Worm (Caenorhabditis elegans) whole organism, L3 larva: ENCODE results near the gene dph-7.

Experiments used
- R02D3.7 ChIP-seq: fragments of 150-350 bp; optimal IDR thresholded peaks from 2 replicates; lab custom pipeline; 2014; ENCODE audit warnings: missing biosample characterization, missing genetic modification characterization
- ZK546.5 ChIP-seq: sonication (generic microtip); optimal IDR thresholded peaks from 2 replicates; lab custom pipeline; 2017; ENCODE audit warnings: missing biosample characterization, missing genetic modification characterization
- aly-2 ChIP-seq: fragments of 150-350 bp; optimal IDR thresholded peaks from 2 replicates; lab custom pipeline; 2014; ENCODE audit warnings: missing biosample characterization, missing genetic modification characterization
- ama-1 ChIP-seq: fragments of 150-350 bp; optimal IDR thresholded peaks from 2 replicates; lab custom pipeline; 2018
- ceh-16 ChIP-seq: sonication (generic microtip); optimal IDR thresholded peaks from 2 replicates; lab custom pipeline; 2017; ENCODE audit warnings: missing biosample characterization, missing genetic modification characterization
- ceh-28 ChIP-seq: fragments of 150-350 bp; optimal IDR thresholded peaks from 2 replicates; lab custom pipeline; 2014; ENCODE audit warnings: missing biosample characterization, missing genetic modification reagents, missing genetic modification characterization
- ceh-82 ChIP-seq: fragments of 150-350 bp; optimal IDR thresholded peaks from 2 replicates; lab custom pipeline; 2014; ENCODE audit warnings: missing biosample characterization, missing genetic modification characterization
- ceh-9 ChIP-seq: sonication (generic microtip); optimal IDR thresholded peaks from 2 replicates; lab custom pipeline; 2018; ENCODE audit warnings: missing biosample characterization, missing genetic modification characterization
- daf-12 ChIP-seq: fragments of 150-350 bp; optimal IDR thresholded peaks from 2 replicates; lab custom pipeline; 2014; ENCODE audit warnings: missing biosample characterization, missing genetic modification reagents, missing genetic modification characterization
- egl-27 ChIP-seq: sonication (generic microtip); optimal IDR thresholded peaks from 4 replicates; lab custom pipeline; 2017; ENCODE audit warnings: missing biosample characterization, missing genetic modification reagents, missing genetic modification characterization
- egl-5 ChIP-seq: fragments of 150-350 bp; optimal IDR thresholded peaks from 2 replicates; lab custom pipeline; 2017; ENCODE audit warnings: missing biosample characterization, missing genetic modification reagents, missing genetic modification characterization, inconsistent platforms
- elt-1 ChIP-seq: fragments of 150-350 bp; optimal IDR thresholded peaks from 2 replicates; lab custom pipeline; 2014; ENCODE audit warnings: missing biosample characterization, missing genetic modification characterization
- elt-2 ChIP-seq: sonication (generic microtip); optimal IDR thresholded peaks from 2 replicates; lab custom pipeline; 2016; ENCODE audit warnings: missing genetic modification reagents, mild to moderate bottlenecking, missing genetic modification characterization, missing compliant biosample characterization
- eor-1 ChIP-seq, 2 experiments: fragments of 150-350 bp; optimal IDR thresholded peaks; 2 replicates each; lab custom pipeline; 2014 to 2018; ENCODE audit warnings: missing biosample characterization in 2 of 2, missing genetic modification characterization in 2 of 2
- fkh-10 ChIP-seq: sonication (generic microtip); optimal IDR thresholded peaks from 2 replicates; lab custom pipeline; 2017; ENCODE audit warnings: missing biosample characterization, missing genetic modification reagents, missing genetic modification characterization
- fkh-2 ChIP-seq: fragments of 150-350 bp; optimal IDR thresholded peaks from 2 replicates; lab custom pipeline; 2014; ENCODE audit warnings: missing biosample characterization, missing genetic modification reagents, missing genetic modification characterization
- fos-1 ChIP-seq: fragments of 150-350 bp; optimal IDR thresholded peaks from 2 replicates; lab custom pipeline; 2014; ENCODE audit warnings: missing biosample characterization, missing genetic modification characterization
- hmg-11 ChIP-seq: sonication (generic microtip); optimal IDR thresholded peaks from 2 replicates; lab custom pipeline; 2016; ENCODE audit warnings: missing genetic modification characterization, missing compliant biosample characterization
- jun-1 ChIP-seq: fragments of 150-350 bp; optimal IDR thresholded peaks from 2 replicates; lab custom pipeline; 2014; ENCODE audit warnings: missing biosample characterization, missing genetic modification reagents, missing genetic modification characterization
- lin-15B ChIP-seq: fragments of 150-350 bp; optimal IDR thresholded peaks from 2 replicates; lab custom pipeline; 2014; ENCODE audit warnings: missing biosample characterization, missing genetic modification characterization
- lin-39 ChIP-seq: fragments of 150-350 bp; optimal IDR thresholded peaks from 2 replicates; lab custom pipeline; 2018; ENCODE audit warnings: missing biosample characterization, missing genetic modification reagents, missing genetic modification characterization
- lsy-12 ChIP-seq: sonication (generic microtip); optimal IDR thresholded peaks from 2 replicates; lab custom pipeline; 2016; ENCODE audit warnings: mild to moderate bottlenecking, missing genetic modification characterization, missing compliant biosample characterization
- mdl-1 ChIP-seq: fragments of 150-350 bp; optimal IDR thresholded peaks from 2 replicates; lab custom pipeline; 2014; ENCODE audit warnings: missing biosample characterization, missing genetic modification characterization
- mml-1 ChIP-seq: fragments of 150-350 bp; sonication (generic microtip); optimal IDR thresholded peaks from 3 replicates; lab custom pipeline; 2014; ENCODE audit warnings: missing biosample characterization, missing genetic modification characterization
- nfya-1 ChIP-seq: sonication (generic microtip); optimal IDR thresholded peaks from 2 replicates; lab custom pipeline; 2017; ENCODE audit warnings: missing genetic modification characterization, mild to moderate bottlenecking, missing compliant biosample characterization, antibody characterized with exemption, moderate library complexity; ENCODE audit not compliant: insufficient read depth
- nhr-11 ChIP-seq: fragments of 150-350 bp; optimal IDR thresholded peaks from 2 replicates; lab custom pipeline; 2014; ENCODE audit warnings: missing biosample characterization, missing genetic modification characterization
- nhr-12 ChIP-seq: fragments of 150-350 bp; optimal IDR thresholded peaks from 2 replicates; lab custom pipeline; 2014; ENCODE audit warnings: missing biosample characterization, missing genetic modification characterization
- nhr-23 ChIP-seq: fragments of 150-350 bp; optimal IDR thresholded peaks from 2 replicates; lab custom pipeline; 2014; ENCODE audit warnings: missing biosample characterization, missing genetic modification reagents, missing genetic modification characterization
- nhr-237 ChIP-seq: fragments of 150-350 bp; optimal IDR thresholded peaks from 2 replicates; lab custom pipeline; 2014; ENCODE audit warnings: missing biosample characterization, missing genetic modification characterization
- nhr-25 ChIP-seq: sonication (generic microtip); optimal IDR thresholded peaks from 2 replicates; lab custom pipeline; 2017; ENCODE audit warnings: missing biosample characterization, missing genetic modification characterization
- nhr-28 ChIP-seq: fragments of 150-350 bp; optimal IDR thresholded peaks from 2 replicates; lab custom pipeline; 2014; ENCODE audit warnings: missing biosample characterization, missing genetic modification characterization
- nhr-43 ChIP-seq: sonication (generic microtip); optimal IDR thresholded peaks from 2 replicates; lab custom pipeline; 2016; ENCODE audit warnings: mild to moderate bottlenecking, missing genetic modification characterization, missing compliant biosample characterization; ENCODE audit not compliant: poor library complexity, severe bottlenecking
- nhr-67 ChIP-seq: fragments of 150-350 bp; optimal IDR thresholded peaks from 2 replicates; lab custom pipeline; 2014; ENCODE audit warnings: missing biosample characterization, missing genetic modification characterization
- nhr-76 ChIP-seq: fragments of 150-350 bp; sonication (generic microtip); optimal IDR thresholded peaks from 5 replicates; lab custom pipeline; 2014; ENCODE audit warnings: missing biosample characterization, missing genetic modification characterization
- nhr-77 ChIP-seq: fragments of 150-350 bp; optimal IDR thresholded peaks from 2 replicates; lab custom pipeline; 2014; ENCODE audit warnings: missing biosample characterization, missing genetic modification characterization
- pha-4 ChIP-seq: fragments of 150-350 bp; optimal IDR thresholded peaks from 2 replicates; lab custom pipeline; 2014; ENCODE audit warnings: missing biosample characterization, missing genetic modification reagents, missing genetic modification characterization
- pqm-1 ChIP-seq: fragments of 150-350 bp; optimal IDR thresholded peaks from 2 replicates; lab custom pipeline; 2017; ENCODE audit warnings: missing biosample characterization, missing genetic modification characterization, inconsistent platforms
- sea-2 ChIP-seq: fragments of 150-350 bp; sonication (generic microtip); optimal IDR thresholded peaks from 4 replicates; lab custom pipeline; 2014; ENCODE audit warnings: missing biosample characterization, missing genetic modification reagents, missing genetic modification characterization
- skn-1 ChIP-seq: fragments of 150-350 bp; optimal IDR thresholded peaks from 2 replicates; lab custom pipeline; 2014; ENCODE audit warnings: missing biosample characterization, missing genetic modification characterization
- snpc-4 ChIP-seq: fragments of 150-350 bp; optimal IDR thresholded peaks from 2 replicates; lab custom pipeline; 2014; ENCODE audit warnings: missing biosample characterization, missing genetic modification characterization
- tbx-2 ChIP-seq: sonication (generic microtip); optimal IDR thresholded peaks from 2 replicates; lab custom pipeline; 2016; ENCODE audit warnings: mild to moderate bottlenecking, missing genetic modification characterization, missing compliant biosample characterization
- unc-39 ChIP-seq: sonication (generic microtip); optimal IDR thresholded peaks from 4 replicates; lab custom pipeline; 2017; ENCODE audit warnings: missing biosample characterization, missing genetic modification characterization
- unc-62 ChIP-seq: fragments of 150-350 bp; sonication (generic microtip); optimal IDR thresholded peaks from 4 replicates; lab custom pipeline; 2014; ENCODE audit warnings: missing biosample characterization, missing genetic modification reagents, missing genetic modification characterization
- zag-1 ChIP-seq: fragments of 150-350 bp; optimal IDR thresholded peaks from 2 replicates; lab custom pipeline; 2014; ENCODE audit warnings: missing biosample characterization, missing genetic modification characterization
- ztf-11 ChIP-seq: fragments of 150-350 bp; optimal IDR thresholded peaks from 2 replicates; lab custom pipeline; 2014; ENCODE audit warnings: missing biosample characterization, missing genetic modification characterization
- ztf-4 ChIP-seq: fragments of 150-350 bp; optimal IDR thresholded peaks from 2 replicates; lab custom pipeline; 2014; ENCODE audit warnings: missing biosample characterization, missing genetic modification characterization

Gene dph-7

DNA sequence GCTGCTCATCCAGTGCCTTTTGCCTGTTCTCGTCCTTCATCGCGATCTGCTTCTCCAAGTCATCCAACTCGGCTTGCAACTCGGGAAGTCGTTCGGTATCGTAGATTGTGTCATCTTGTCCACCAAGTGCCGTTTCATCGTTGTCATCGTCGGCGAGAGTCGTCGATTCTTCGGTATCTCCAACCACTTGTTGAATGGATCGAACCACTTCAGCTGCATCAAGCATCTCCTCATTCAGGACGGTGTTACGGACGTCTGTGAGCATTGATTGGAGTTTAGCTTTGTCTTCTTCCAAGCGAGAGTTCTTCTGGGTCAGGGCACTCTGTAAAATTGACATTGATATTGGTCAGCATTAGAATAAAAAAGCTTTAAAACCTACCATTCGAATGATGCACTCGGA, 9.4 kb upstream of the dph-7 start:
- TF ChIP-seq ama-1 (lab: Kevin White, UChicago): no peak
- TF ChIP-seq skn-1 (tag; lab: Kevin White, UChicago): no peak
- no peak for TF ChIP-seq elt-2 (tag; lab: Kevin White, UChicago)
- no peak for TF ChIP-seq nhr-76 (tag; lab: Kevin White, UChicago)
- TF ChIP-seq ceh-9 (tag; lab: Kevin White, UChicago): no peak
- TF ChIP-seq hmg-11 (tag; lab: Kevin White, UChicago): no peak
- no peak for TF ChIP-seq ztf-11 (tag; lab: Kevin White, UChicago)
- TF ChIP-seq, all 47 proteins: peak for 0

ce11 chrIII:13307107-13307506, 7.8 kb upstream of the dph-7 start, which contains the start of the genes klp-19 and slc-36.1:
Gene klp-19, minus strand, starts transcription at chrIII:13307259.
Gene slc-36.1, plus strand, starts transcription at chrIII:13307502.
- peak; percentile 53 for TF ChIP-seq nhr-23 (tag; lab: Kevin White, UChicago)
- TF ChIP-seq nhr-237 (tag; lab: Kevin White, UChicago): no peak
- TF ChIP-seq elt-2 (tag; lab: Kevin White, UChicago): peak; percentile 0
- no peak for TF ChIP-seq skn-1 (tag; lab: Kevin White, UChicago)
- no peak for TF ChIP-seq lin-39 (tag; lab: Kevin White, UChicago)
- no peak for TF ChIP-seq sea-2 (GFP tag; lab: Kevin White, UChicago)
- TF ChIP-seq ama-1 (lab: Kevin White, UChicago): no peak
- no peak for TF ChIP-seq unc-62
- TF ChIP-seq daf-12: no peak
- peak; percentile 2 for TF ChIP-seq snpc-4
- no peak for TF ChIP-seq fkh-2 (tag; lab: Kevin White, UChicago)
- TF ChIP-seq lsy-12 (tag; lab: Kevin White, UChicago): no peak
- no peak for TF ChIP-seq mdl-1 (tag; lab: Kevin White, UChicago)
- TF ChIP-seq nhr-25: no peak
- TF ChIP-seq pqm-1 (tag; lab: Kevin White, UChicago): no peak
- TF ChIP-seq nhr-67: no peak
- no peak for TF ChIP-seq egl-5 (tag; lab: Kevin White, UChicago)
- peak; percentile 41 for TF ChIP-seq lin-15B (tag; lab: Kevin White, UChicago)
- no peak for TF ChIP-seq ceh-16 (tag; lab: Kevin White, UChicago)
- TF ChIP-seq aly-2 (tag; lab: Kevin White, UChicago): no peak
- TF ChIP-seq nhr-76 (tag; lab: Kevin White, UChicago): no peak
- TF ChIP-seq ceh-82 (tag; lab: Kevin White, UChicago): no peak
- TF ChIP-seq egl-27 (tag; lab: Kevin White, UChicago): no peak
- TF ChIP-seq nhr-11 (tag; lab: Kevin White, UChicago): no peak
- TF ChIP-seq nhr-12: no peak
- TF ChIP-seq ztf-11 (tag; lab: Kevin White, UChicago): no peak
- TF ChIP-seq ceh-28: no peak
- TF ChIP-seq fkh-10: no peak
- TF ChIP-seq zag-1: no peak
- TF ChIP-seq elt-1 (tag; lab: Kevin White, UChicago): no peak
- no peak for TF ChIP-seq mml-1 (tag; lab: Kevin White, UChicago)
- no peak for TF ChIP-seq fos-1 (tag; lab: Kevin White, UChicago)
- TF ChIP-seq hmg-11 (tag; lab: Kevin White, UChicago): peak; percentile 72
- TF ChIP-seq jun-1 (tag; lab: Kevin White, UChicago): no peak
- TF ChIP-seq tbx-2 (tag; lab: Kevin White, UChicago): no peak
- TF ChIP-seq nhr-77 (tag; lab: Kevin White, UChicago): no peak
- TF ChIP-seq nfya-1: no peak
- TF ChIP-seq nhr-28: no peak
- no peak for TF ChIP-seq ztf-4 (tag; lab: Kevin White, UChicago)
- peak; percentile 64 for TF ChIP-seq pha-4
- TF ChIP-seq R02D3.7 (tag; lab: Kevin White, UChicago): no peak
- no peak for TF ChIP-seq ceh-9 (tag; lab: Kevin White, UChicago)
- peak; percentile 7 for TF ChIP-seq nhr-43 (tag; lab: Kevin White, UChicago)
- no peak for TF ChIP-seq eor-1 (tag; optimal IDR thresholded peaks at IDR 0.05; lab: Kevin White, UChicago)
- no peak for TF ChIP-seq ZK546.5 (tag; lab: Kevin White, UChicago)
- no peak for TF ChIP-seq unc-39 (tag; lab: Kevin White, UChicago)
- TF ChIP-seq, all 47 proteins: peak for 7
